Worm (Caenorhabditis elegans): ENCODE data around the gene T19H5.4.

Gene T19H5.4

ce11 chrII:9438227-9438626, 49.0 kb downstream of the T19H5.4 start, which contains the start of gene chil-13:
TSS of gene chil-13 (minus strand) at chrII:9438327.
- TF ChIP-seq nhr-237 (tag; optimal IDR thresholded peaks at IDR 0.05): no peak
- TF ChIP-seq elt-3 (tag; optimal IDR thresholded peaks at IDR 0.05): no peak
- TF ChIP-seq flh-1 (GFP tag; optimal IDR thresholded peaks at IDR 0.05): no peak
- TF ChIP-seq mls-2 (tag; optimal IDR thresholded peaks at IDR 0.05): no peak

Data from whole organism, mixed stage, embryonic.